Fruit fly (Drosophila melanogaster): ENCODE results near the gene Trp1.

Trp1 gene

DNA sequence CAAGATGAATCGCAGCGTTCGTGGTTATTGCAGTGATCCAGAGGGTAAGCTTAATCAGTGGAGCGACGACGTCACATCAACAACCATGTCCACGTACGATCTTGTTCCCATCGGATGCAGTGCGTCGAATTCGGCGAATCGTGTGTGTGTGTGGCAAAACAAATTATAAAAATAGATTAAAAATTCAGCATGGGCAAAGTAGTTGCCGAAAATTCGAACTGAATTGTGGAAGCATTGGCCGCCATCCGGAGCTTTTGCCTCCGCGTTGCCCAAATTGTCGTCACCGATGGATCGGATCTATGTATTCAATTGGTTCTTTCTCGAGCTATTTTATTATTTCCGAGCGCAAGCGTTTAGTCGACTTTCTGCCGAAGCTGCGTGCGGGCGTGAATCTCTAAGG lies 51.3 kb downstream of the Trp1 start, which contains the start of gene Spn31A:
Gene Spn31A, plus strand, starts transcription at position 301 of the 400 bp plus-strand sequence.
- TF ChIP-seq CG4404 (GFP tag; IDR thresholded peaks at IDR 0.05) = no peak
- TF ChIP-seq CG12769 (tag; optimal IDR thresholded peaks at IDR 0.05) = peak; percentile 7
- TF ChIP-seq abd-A (tag; optimal IDR thresholded peaks at IDR 0.05) = no peak
- TF ChIP-seq Kr (GFP tag; optimal IDR thresholded peaks at IDR 0.05) = no peak
- TF ChIP-seq CG9797 (GFP tag; optimal IDR thresholded peaks at IDR 0.05) = no peak
- no peak for TF ChIP-seq sc (optimal IDR thresholded peaks at IDR 0.05)
- no peak for TF ChIP-seq sc (GFP tag; optimal IDR thresholded peaks at IDR 0.05)
- TF ChIP-seq Ptx1 (GFP tag; IDR thresholded peaks at IDR 0.05) = no peak
- no peak for TF ChIP-seq zen2 (GFP tag; IDR thresholded peaks at IDR 0.05; ENCODE audit: partially characterized antibody)
- no peak for TF ChIP-seq CG31365 (tag; optimal IDR thresholded peaks at IDR 0.05)
- TF ChIP-seq Deaf1 (tag; optimal IDR thresholded peaks at IDR 0.05) = peak; percentile 36
- 0 out of 4 replicates have a peak, but pooled peaks have one; percentile 16 for TF ChIP-seq chinmo (GFP tag; IDR thresholded peaks at IDR 0.05; ENCODE audit: partially characterized antibody)
- no peak for TF ChIP-seq CG31388 (GFP tag; optimal IDR thresholded peaks at IDR 0.05)

DNA sequence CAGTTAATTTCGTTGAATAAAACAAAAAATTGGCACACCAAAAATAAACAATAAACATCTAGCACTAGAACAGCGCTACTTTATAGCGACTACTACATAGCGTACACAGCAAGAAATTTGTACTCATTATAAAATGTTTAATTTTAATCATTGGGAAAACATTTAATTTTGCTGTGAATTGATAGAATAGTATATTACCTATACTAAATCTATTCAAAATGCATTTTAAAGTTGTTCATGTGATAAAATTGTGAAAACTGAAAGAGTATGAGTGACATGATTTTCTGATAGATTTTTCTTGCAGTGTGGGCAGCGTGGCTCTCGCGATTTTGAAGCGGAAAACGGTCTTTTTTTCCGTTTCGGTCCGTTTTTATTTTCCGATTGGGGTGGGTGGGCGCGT lies 52.1 kb downstream of the Trp1 start:
- TF ChIP-seq CG15073 (GFP tag; optimal IDR thresholded peaks at IDR 0.05) = no peak
- TF ChIP-seq Bgb (GFP tag; IDR thresholded peaks at IDR 0.05; ENCODE audit: partially characterized antibody) = no peak
- no peak for TF ChIP-seq ATbp (GFP tag; optimal IDR thresholded peaks at IDR 0.05)
- no peak for TF ChIP-seq YL-1 (GFP tag; optimal IDR thresholded peaks at IDR 0.05)
- no peak for TF ChIP-seq CG7357 (GFP tag; IDR thresholded peaks at IDR 0.05)
- no peak for TF ChIP-seq pita (GFP tag; optimal IDR thresholded peaks at IDR 0.05)
- TF ChIP-seq fd96Cb (tag; optimal IDR thresholded peaks at IDR 0.05) = peak; percentile 18
- no peak for TF ChIP-seq stwl (tag; optimal IDR thresholded peaks at IDR 0.05)
- peak; percentile 19 for TF ChIP-seq ind (GFP tag; optimal IDR thresholded peaks at IDR 0.05)
- no peak for TF ChIP-seq grn (GFP tag; optimal IDR thresholded peaks at IDR 0.05)
- no peak for TF ChIP-seq CG17568 (GFP tag; optimal IDR thresholded peaks at IDR 0.05)
- peak; percentile 26 for TF ChIP-seq CG10543 (GFP tag; optimal IDR thresholded peaks at IDR 0.05)
- 0 out of 2 replicates have a peak, but pooled peaks have one; percentile 7 for TF ChIP-seq CG32772 (GFP tag; IDR thresholded peaks at IDR 0.05)
- peak; percentile 45 for TF ChIP-seq CG13296 (GFP tag; optimal IDR thresholded peaks at IDR 0.05)
- peak; percentile 5 for TF ChIP-seq HHEX (GFP tag; optimal IDR thresholded peaks at IDR 0.05)
- TF ChIP-seq toy (GFP tag; IDR thresholded peaks at IDR 0.05) = no peak
- TF ChIP-seq Drgx (GFP tag; IDR thresholded peaks at IDR 0.05) = peak; percentile 51; the same call in 1 of the 2 replicates
- no peak for TF ChIP-seq CG15479 (GFP tag; optimal IDR thresholded peaks at IDR 0.05)
- TF ChIP-seq ttk (GFP tag; IDR thresholded peaks at IDR 0.05) = 0 out of 2 replicates have a peak, but pooled peaks have one; percentile 32
- no peak for TF ChIP-seq CG3726 (GFP tag; IDR thresholded peaks at IDR 0.05)
- no peak for TF ChIP-seq Abd-B (GFP tag; optimal IDR thresholded peaks at IDR 0.05)
- no peak for TF ChIP-seq CG6854 (GFP tag; optimal IDR thresholded peaks at IDR 0.05)
- no peak for TF ChIP-seq CG11560 (tag; IDR thresholded peaks at IDR 0.05)
- peak; percentile 42 for TF ChIP-seq bcd (GFP tag; optimal IDR thresholded peaks at IDR 0.05)
- no peak for TF ChIP-seq CG8765 (GFP tag; IDR thresholded peaks at IDR 0.05)
- TF ChIP-seq dati (GFP tag; IDR thresholded peaks at IDR 0.05) = no peak
- peak; percentile 29; the same call in 1 of the 2 replicates for TF ChIP-seq CG10366 (GFP tag; IDR thresholded peaks at IDR 0.05)
- no peak for TF ChIP-seq D19A (tag; optimal IDR thresholded peaks at IDR 0.05)
- no peak for TF ChIP-seq CG2889 (GFP tag; IDR thresholded peaks at IDR 0.05)
- TF ChIP-seq CG6272 (GFP tag; IDR thresholded peaks at IDR 0.05) = no peak
- no peak for TF ChIP-seq Atf6 (GFP tag; IDR thresholded peaks at IDR 0.05)
- no peak for TF ChIP-seq CG16779 (GFP tag; IDR thresholded peaks at IDR 0.05)
- TF ChIP-seq Hmx (GFP tag; optimal IDR thresholded peaks at IDR 0.05) = no peak
- TF ChIP-seq CG2712 (tag; optimal IDR thresholded peaks at IDR 0.05) = no peak
- TF ChIP-seq CG43689 (GFP tag; IDR thresholded peaks at IDR 0.05) = no peak
- no peak for TF ChIP-seq Eip74EF (GFP tag; optimal IDR thresholded peaks at IDR 0.05)
- TF ChIP-seq slbo (GFP tag; IDR thresholded peaks at IDR 0.05) = peak; percentile 51
- TF ChIP-seq gt (GFP tag; IDR thresholded peaks at IDR 0.05) = no peak
- no peak for TF ChIP-seq Kr (GFP tag; optimal IDR thresholded peaks at IDR 0.05)
